Fruit fly (Drosophila melanogaster): ENCODE measurements around the gene CG33287.

DNA sequence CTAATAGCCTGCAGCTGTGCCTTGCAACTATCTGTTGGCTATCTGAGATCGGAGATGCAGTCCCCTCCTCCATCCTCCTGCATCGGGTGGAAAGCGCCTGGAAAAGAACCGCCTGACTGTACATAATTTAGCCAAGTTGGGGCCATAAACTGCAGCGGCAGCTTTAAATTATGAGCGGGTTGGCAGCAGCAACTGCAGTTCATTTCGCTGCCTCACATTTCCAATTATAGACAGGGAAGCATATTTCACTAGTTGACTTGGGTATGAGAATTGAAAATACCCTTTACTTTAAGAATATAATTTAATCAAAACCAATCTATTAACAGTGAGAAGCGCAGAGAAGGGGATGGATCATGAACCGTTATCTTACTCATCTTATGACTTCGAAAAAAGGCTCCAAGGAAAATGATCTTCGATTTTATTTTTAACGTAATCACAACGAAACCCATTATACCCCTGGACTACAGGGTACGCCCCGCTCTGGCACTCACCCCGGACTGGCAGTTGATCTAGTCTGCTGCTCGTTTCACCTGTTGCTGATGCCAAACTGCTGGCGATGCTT lies 47.4 kb downstream of the CG33287 start:
- TF ChIP-seq Dll (optimal IDR thresholded peaks at IDR 0.05) (no peak), usp (GFP tag; optimal IDR thresholded peaks at IDR 0.05) (no peak)
